Worm (Caenorhabditis elegans) whole organism, mixed stage, embryonic: ENCODE results near the gene pdcd-2.

ENCODE experiments used
- M03D4.4 ChIP-seq: sonication (generic microtip); optimal IDR thresholded peaks from 2 replicates; lab custom pipeline; 2017; ENCODE audit warnings: mild to moderate bottlenecking, missing genetic modification characterization, missing compliant biosample characterization
- bed-3 ChIP-seq: fragments of 200-800 bp; sonication (Bioruptor generic); optimal IDR thresholded peaks from 3 replicates; lab custom pipeline; 2018; ENCODE audit warnings: mild to moderate bottlenecking, missing genetic modification characterization, moderate library complexity, missing compliant biosample characterization
- blmp-1 ChIP-seq: fragments of 150-350 bp; optimal IDR thresholded peaks from 2 replicates; lab custom pipeline; 2014; ENCODE audit warnings: missing biosample characterization, missing genetic modification characterization
- ceh-83 ChIP-seq: fragments of 200-800 bp; sonication (Bioruptor generic); optimal IDR thresholded peaks from 2 replicates; lab custom pipeline; 2018; ENCODE audit warnings: mild to moderate bottlenecking, missing genetic modification characterization, missing compliant biosample characterization
- ces-1 ChIP-seq: fragments of 150-350 bp; optimal IDR thresholded peaks from 2 replicates; lab custom pipeline; 2014; ENCODE audit warnings: missing biosample characterization, missing genetic modification reagents, missing genetic modification characterization
- cnd-1 ChIP-seq: fragments of 200-800 bp; sonication (Bioruptor generic); optimal IDR thresholded peaks from 2 replicates; lab custom pipeline; 2018; ENCODE audit warnings: mild to moderate bottlenecking, missing genetic modification characterization, missing compliant biosample characterization
- drap-1 ChIP-seq: fragments of 200-800 bp; sonication (Bioruptor generic); optimal IDR thresholded peaks from 3 replicates; lab custom pipeline; 2018; ENCODE audit warnings: mild to moderate bottlenecking, missing genetic modification characterization, missing compliant biosample characterization
- elt-3 ChIP-seq: fragments of 150-350 bp; optimal IDR thresholded peaks from 2 replicates; lab custom pipeline; 2014; ENCODE audit warnings: missing biosample characterization, missing genetic modification characterization
- flh-1 ChIP-seq: fragments of 200-800 bp; sonication (Bioruptor generic); optimal IDR thresholded peaks from 2 replicates; lab custom pipeline; 2018; ENCODE audit warnings: mild to moderate bottlenecking, missing genetic modification characterization, moderate library complexity, missing compliant biosample characterization
- ham-2 ChIP-seq: fragments of 200-800 bp; sonication (Bioruptor generic); optimal IDR thresholded peaks from 2 replicates; lab custom pipeline; 2018; ENCODE audit warnings: mild to moderate bottlenecking, missing genetic modification characterization, missing compliant biosample characterization
- hlh-1 ChIP-seq: fragments of 150-350 bp; optimal IDR thresholded peaks from 2 replicates; lab custom pipeline; 2014; ENCODE audit warnings: missing biosample characterization, missing genetic modification reagents, missing genetic modification characterization
- lin-13 ChIP-seq: fragments of 150-350 bp; optimal IDR thresholded peaks from 2 replicates; lab custom pipeline; 2014; ENCODE audit warnings: missing biosample characterization, missing genetic modification characterization
- lin-32 ChIP-seq: fragments of 200-800 bp; sonication (Bioruptor generic); optimal IDR thresholded peaks from 2 replicates; lab custom pipeline; 2018; ENCODE audit warnings: mild to moderate bottlenecking, missing genetic modification characterization, missing compliant biosample characterization
- lsy-2 ChIP-seq: fragments of 150-350 bp; optimal IDR thresholded peaks from 2 replicates; lab custom pipeline; 2014; ENCODE audit warnings: missing biosample characterization, missing genetic modification characterization
- mab-5 ChIP-seq: fragments of 150-350 bp; optimal IDR thresholded peaks from 2 replicates; lab custom pipeline; 2014; ENCODE audit warnings: missing biosample characterization, missing genetic modification characterization
- mep-1 ChIP-seq: fragments of 150-350 bp; optimal IDR thresholded peaks from 2 replicates; lab custom pipeline; 2017; ENCODE audit warnings: missing biosample characterization, missing genetic modification reagents, missing genetic modification characterization, inconsistent platforms
- mls-2 ChIP-seq: sonication (generic microtip); optimal IDR thresholded peaks from 2 replicates; lab custom pipeline; 2016; ENCODE audit warnings: mild to moderate bottlenecking, missing genetic modification characterization, moderate library complexity, missing compliant biosample characterization
- nhr-12 ChIP-seq: fragments of 150-350 bp; optimal IDR thresholded peaks from 2 replicates; lab custom pipeline; 2014; ENCODE audit warnings: missing biosample characterization, missing genetic modification characterization
- nhr-2 ChIP-seq: fragments of 150-350 bp; optimal IDR thresholded peaks from 2 replicates; lab custom pipeline; 2014; ENCODE audit warnings: missing biosample characterization, missing genetic modification characterization
- nhr-237 ChIP-seq: fragments of 150-350 bp; optimal IDR thresholded peaks from 2 replicates; lab custom pipeline; 2014; ENCODE audit warnings: missing biosample characterization, missing genetic modification characterization
- nhr-28 ChIP-seq: fragments of 150-350 bp; optimal IDR thresholded peaks from 2 replicates; lab custom pipeline; 2014; ENCODE audit warnings: missing biosample characterization, missing genetic modification characterization
- nhr-76 ChIP-seq: sonication (generic microtip); optimal IDR thresholded peaks from 2 replicates; lab custom pipeline; 2017; ENCODE audit warnings: missing biosample characterization, missing genetic modification characterization
- pha-4 ChIP-seq: fragments of 150-350 bp; optimal IDR thresholded peaks from 2 replicates; lab custom pipeline; 2018; ENCODE audit warnings: missing biosample characterization, missing genetic modification reagents, missing genetic modification characterization
- sem-2 ChIP-seq: fragments of 200-800 bp; sonication (Bioruptor generic); optimal IDR thresholded peaks from 2 replicates; lab custom pipeline; 2018; ENCODE audit warnings: mild to moderate bottlenecking, missing genetic modification characterization, missing compliant biosample characterization
- snpc-4 ChIP-seq: fragments of 150-350 bp; optimal IDR thresholded peaks from 2 replicates; lab custom pipeline; 2014; ENCODE audit warnings: missing biosample characterization, missing genetic modification characterization
- sptf-1 ChIP-seq: sonication (generic microtip); optimal IDR thresholded peaks from 2 replicates; lab custom pipeline; 2017; ENCODE audit warnings: mild to moderate bottlenecking, missing genetic modification characterization, moderate library complexity, missing compliant biosample characterization
- tbx-8 ChIP-seq: fragments of 200-800 bp; sonication (Bioruptor generic); optimal IDR thresholded peaks from 2 replicates; lab custom pipeline; 2018; ENCODE audit warnings: mild to moderate bottlenecking, missing genetic modification characterization, moderate library complexity, missing compliant biosample characterization
- unc-120 ChIP-seq: sonication (generic microtip); optimal IDR thresholded peaks from 2 replicates; lab custom pipeline; 2017; ENCODE audit warnings: missing genetic modification characterization, missing compliant biosample characterization; ENCODE audit not compliant: poor library complexity, severe bottlenecking
- unc-39 ChIP-seq: fragments of 150-350 bp; optimal IDR thresholded peaks from 2 replicates; lab custom pipeline; 2014; ENCODE audit warnings: missing biosample characterization, missing genetic modification characterization
- zip-8 ChIP-seq: fragments of 150-350 bp; optimal IDR thresholded peaks from 2 replicates; lab custom pipeline; 2014; ENCODE audit warnings: missing biosample characterization, missing genetic modification characterization
- ztf-11 ChIP-seq: fragments of 150-350 bp; optimal IDR thresholded peaks from 2 replicates; lab custom pipeline; 2014; ENCODE audit warnings: missing biosample characterization, missing genetic modification characterization

Gene pdcd-2

ce11 chrIII:4419117-4419978 is 1.5 kb upstream of the pdcd-2 start, which contains the start of the genes R07E5.7 and cku-80:
Gene R07E5.7 (minus strand): TSS chrIII:4419167.
Gene cku-80 (plus strand): TSS chrIII:4419848.
- TF ChIP-seq lsy-2 (peak; percentile 71), mab-5 (tag; lab: Kevin White, UChicago) (no peak), M03D4.4 (tag; lab: Kevin White, UChicago) (peak; percentile 6), ceh-83 (peak; percentile 48), ces-1 (GFP tag; lab: Kevin White, UChicago) (peak; percentile 30), nhr-237 (tag; lab: Kevin White, UChicago) (peak; percentile 40), sem-2 (GFP tag; lab: Kevin White, UChicago) (no peak), mep-1 (tag; lab: Kevin White, UChicago) (peak; percentile 52)

ce11 chrIII:4415135-4415534 is 2.7 kb downstream of the pdcd-2 start, which contains the start of gene R07E5.11:
Gene R07E5.11 (minus strand): TSS chrIII:4415235.
- TF ChIP-seq ces-1 (GFP tag; lab: Kevin White, UChicago) = no peak
- TF ChIP-seq ztf-11 = no peak
- no peak for TF ChIP-seq unc-39 (tag; lab: Kevin White, UChicago)
- no peak for TF ChIP-seq bed-3 (GFP tag; lab: Kevin White, UChicago)
- TF ChIP-seq zip-8 (tag; lab: Kevin White, UChicago) = no peak
- TF ChIP-seq pha-4 (tag; lab: Kevin White, UChicago) = no peak
- TF ChIP-seq hlh-1 (tag; lab: Kevin White, UChicago) = no peak
- TF ChIP-seq mep-1 (tag; lab: Kevin White, UChicago) = no peak
- no peak for TF ChIP-seq blmp-1 (tag; lab: Kevin White, UChicago)
- TF ChIP-seq nhr-12 (tag; lab: Kevin White, UChicago) = no peak
- no peak for TF ChIP-seq snpc-4 (tag; lab: Kevin White, UChicago)
- TF ChIP-seq elt-3 (tag; lab: Kevin White, UChicago) = no peak
- no peak for TF ChIP-seq M03D4.4 (tag; lab: Kevin White, UChicago)
- TF ChIP-seq cnd-1 (tag; lab: Kevin White, UChicago) = no peak
- no peak for TF ChIP-seq ceh-83
- no peak for TF ChIP-seq nhr-2
- no peak for TF ChIP-seq tbx-8
- TF ChIP-seq lin-13 = no peak
- no peak for TF ChIP-seq drap-1

- TF ChIP-seq lsy-2 (peak; percentile 18), unc-120 (peak; percentile 7), ham-2 (GFP tag; lab: Kevin White, UChicago) (peak; percentile 7), bed-3 (GFP tag; lab: Kevin White, UChicago) (peak; percentile 30), drap-1 (peak; percentile 64), mls-2 (tag; lab: Kevin White, UChicago) (peak; percentile 20), cnd-1 (tag; lab: Kevin White, UChicago) (peak; percentile 62), M03D4.4 (tag; lab: Kevin White, UChicago) (peak; percentile 46), sem-2 (GFP tag; lab: Kevin White, UChicago) (peak; percentile 54), sptf-1 (tag; lab: Kevin White, UChicago) (peak; percentile 61), ces-1 (GFP tag; lab: Kevin White, UChicago) (peak; percentile 12)
These were observed 3.8 kb downstream of the pdcd-2 start for ce11 chrIII:4414041-4414440.

- TF ChIP-seq nhr-2 = no peak
- no peak for TF ChIP-seq elt-3 (tag; lab: Kevin White, UChicago)
- no peak for TF ChIP-seq pha-4 (tag; lab: Kevin White, UChicago)
- TF ChIP-seq cnd-1 (tag; lab: Kevin White, UChicago) = no peak
- no peak for TF ChIP-seq ces-1 (GFP tag; lab: Kevin White, UChicago)
- no peak for TF ChIP-seq flh-1 (GFP tag; lab: Kevin White, UChicago)
- no peak for TF ChIP-seq nhr-76 (tag; lab: Kevin White, UChicago)
- TF ChIP-seq lin-32 (GFP tag; lab: Kevin White, UChicago) = no peak
- no peak for TF ChIP-seq nhr-28 (tag; lab: Kevin White, UChicago)
- no peak for TF ChIP-seq bed-3 (GFP tag; lab: Kevin White, UChicago)
These were observed 4.8 kb downstream of the pdcd-2 start, which contains the start of gene mpc-1 for ce11 chrIII:4413099-4413498. Gene mpc-1 (plus strand): TSS chrIII:4413457.
